Worm (Caenorhabditis elegans): Measurements from ENCODE around the gene lron-14.
A peak's percentile ranks its signal among the peaks of the same experiment; 100 is the strongest.

lron-14 gene

ce11 chrIV:9516831-9517230 is 49.6 kb downstream of the lron-14 start, which contains the start of gene C33A12.19 (continued):
- no peak for TF ChIP-seq ces-1 (GFP tag; optimal IDR thresholded peaks at IDR 0.05)
- TF ChIP-seq mep-1 (tag; optimal IDR thresholded peaks at IDR 0.05), result no peak
- no peak for TF ChIP-seq ceh-32 (tag; optimal IDR thresholded peaks at IDR 0.05; ENCODE audit: poor library complexity)

- TF ChIP-seq pha-4 (GFP tag; IDR thresholded peaks at IDR 0.05) (no peak), pha-4 (tag; optimal IDR thresholded peaks at IDR 0.05) (no peak), pqm-1 (tag; optimal IDR thresholded peaks at IDR 0.05) (no peak), vab-7 (GFP tag; IDR thresholded peaks at IDR 0.05) (no peak), Y75B8A.6 (GFP tag; IDR thresholded peaks at IDR 0.05) (no peak), F44E2.7 (GFP tag; IDR thresholded peaks at IDR 0.05) (no peak), unc-62 (GFP tag; optimal IDR thresholded peaks at IDR 0.05 in 1 of 2) (no peak), unc-62 (tag; optimal IDR thresholded peaks at IDR 0.05) (no peak), T26A8.4 (GFP tag; IDR thresholded peaks at IDR 0.05) (no peak), mxl-2 (GFP tag; conservative IDR thresholded peaks at IDR 0.05) (no peak), sdz-12 (GFP tag; optimal IDR thresholded peaks at IDR 0.05) (no peak), set-16 (GFP tag; IDR thresholded peaks at IDR 0.05) (no peak), Y5F2A.4 (GFP tag; optimal IDR thresholded peaks at IDR 0.05) (no peak), rbr-2 (tag; optimal IDR thresholded peaks at IDR 0.05) (no peak), mep-1 (tag; optimal IDR thresholded peaks at IDR 0.05) (peak; percentile 3), daf-8 (GFP tag; IDR thresholded peaks at IDR 0.05) (no peak), gei-8 (GFP tag; optimal IDR thresholded peaks at IDR 0.05) (no peak), hlh-11 (tag; optimal IDR thresholded peaks at IDR 0.05) (no peak), dve-1 (tag; optimal IDR thresholded peaks at IDR 0.05; ENCODE audit: insufficient read depth) (peak; percentile 40), ztf-7 (tag; optimal IDR thresholded peaks at IDR 0.05) (peak; percentile 94), nhr-76 (tag; optimal IDR thresholded peaks at IDR 0.05) (no peak), hif-1 (tag; optimal IDR thresholded peaks at IDR 0.05) (peak in 1 of 2 experiments; percentile 40), nhr-111 (GFP tag; optimal IDR thresholded peaks at IDR 0.05) (no peak), lin-1 (GFP tag; IDR thresholded peaks at IDR 0.05) (no peak), arid-1 (GFP tag; conservative IDR thresholded peaks at IDR 0.05) (no peak), nhr-28 (tag; optimal IDR thresholded peaks at IDR 0.05) (peak; percentile 14), ceh-62 (tag; optimal IDR thresholded peaks at IDR 0.05) (no peak), nhr-25 (tag; optimal IDR thresholded peaks at IDR 0.05; ENCODE audit: borderline replicate concordance, insufficient read depth) (no peak), lin-38 (GFP tag; IDR thresholded peaks at IDR 0.05) (no peak), hlh-30 (tag; optimal IDR thresholded peaks at IDR 0.05; ENCODE audit: insufficient read depth) (peak; percentile 10), daf-16 (GFP tag; optimal IDR thresholded peaks at IDR 0.05) (no peak), daf-16 (tag; optimal IDR thresholded peaks at IDR 0.05) (peak; percentile 72), unc-130 (GFP tag; optimal IDR thresholded peaks at IDR 0.05) (no peak), ZK337.2 (GFP tag; IDR thresholded peaks at IDR 0.05) (no peak), lin-29 (GFP tag; IDR thresholded peaks at IDR 0.05) (no peak), egl-43 (GFP tag; IDR thresholded peaks at IDR 0.05) (no peak), zag-1 (tag; optimal IDR thresholded peaks at IDR 0.05) (no peak), spr-1 (tag; optimal IDR thresholded peaks at IDR 0.05) (no peak), dmd-8 (GFP tag; IDR thresholded peaks at IDR 0.05) (no peak), ceh-28 (tag; optimal IDR thresholded peaks at IDR 0.05) (no peak), attf-4 (tag; optimal IDR thresholded peaks at IDR 0.05) (no peak), nhr-102 (tag; optimal IDR thresholded peaks at IDR 0.05) (no peak), D1046.2 (GFP tag; IDR thresholded peaks at IDR 0.05) (no peak), lin-15B (tag; optimal IDR thresholded peaks at IDR 0.05) (no peak), Y48G9A.11 (GFP tag; IDR thresholded peaks at IDR 0.05) (no peak), T20F7.1 (GFP tag; optimal IDR thresholded peaks at IDR 0.05) (peak; percentile 55), zip-2 (tag; optimal IDR thresholded peaks at IDR 0.05) (peak; percentile 76), dpl-1 (GFP tag; optimal IDR thresholded peaks at IDR 0.05) (no peak)
These were observed 52.3 kb downstream of the lron-14 start for ce11 chrIV:9514132-9514531.
